Fruit fly (Drosophila melanogaster): ENCODE results near the gene CG34447.

Gene CG34447

DNA sequence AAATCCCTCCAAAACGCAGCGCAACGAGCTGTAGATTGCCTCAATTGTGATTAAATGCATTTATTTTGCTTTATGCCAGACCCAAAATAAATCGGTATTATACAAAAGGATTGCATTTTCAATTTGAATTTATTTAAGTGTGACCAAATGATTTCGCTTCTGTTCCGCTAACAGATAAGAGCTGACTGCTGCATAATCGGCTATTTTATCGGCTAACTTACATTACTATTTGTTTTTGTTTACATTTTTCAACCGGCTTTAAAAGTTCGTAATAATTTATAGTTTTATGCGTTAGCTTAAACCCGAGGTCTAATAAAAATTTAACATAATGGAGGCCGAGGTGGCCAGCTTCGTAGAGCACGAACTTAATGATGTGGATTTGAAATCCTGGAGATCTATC is 36.8 kb downstream of the CG34447 start, which contains the start of gene PIG-Wa (continued):
- TF ChIP-seq Gsc (GFP tag; IDR thresholded peaks at IDR 0.05) (no peak), vvl (GFP tag; IDR thresholded peaks at IDR 0.05) (peak; percentile 52; the same call in 1 of the 2 replicates), CG17829 (tag; optimal IDR thresholded peaks at IDR 0.05) (no peak), sens (GFP tag) (peak; percentile 63), CG16813 (GFP tag; IDR thresholded peaks at IDR 0.05; ENCODE audit: partially characterized antibody) (peak; percentile 55; the same call in 2 of the 3 replicates), org-1 (GFP tag; optimal IDR thresholded peaks at IDR 0.05) (no peak), CG8290 (GFP tag; optimal IDR thresholded peaks at IDR 0.05) (no peak), CG8290 (tag; optimal IDR thresholded peaks at IDR 0.05) (peak in 1 of 2 experiments; percentile 18), HLH3B (GFP tag; IDR thresholded peaks at IDR 0.05) (no peak), Aef1 (GFP tag; IDR thresholded peaks at IDR 0.05) (no peak), Pdp1 (GFP tag; optimal IDR thresholded peaks at IDR 0.05) (no peak), CG1792 (GFP tag; optimal IDR thresholded peaks at IDR 0.05) (no peak), stwl (tag; optimal IDR thresholded peaks at IDR 0.05) (peak; percentile 94), CG12219 (GFP tag; optimal IDR thresholded peaks at IDR 0.05) (no peak), HmgZ (tag; optimal IDR thresholded peaks at IDR 0.05) (peak; percentile 13), CG6175 (GFP tag; IDR thresholded peaks at IDR 0.05) (no peak), C15 (GFP tag; IDR thresholded peaks at IDR 0.05) (no peak), Oaz (GFP tag; IDR thresholded peaks at IDR 0.05) (no peak), phol (tag; optimal IDR thresholded peaks at IDR 0.05) (no peak), seq (GFP tag; IDR thresholded peaks at IDR 0.05) (no peak), pnt (GFP tag; optimal IDR thresholded peaks at IDR 0.05) (no peak), CG1603 (tag; optimal IDR thresholded peaks at IDR 0.05) (peak; percentile 56), slbo (GFP tag; IDR thresholded peaks at IDR 0.05) (no peak), fd3F (GFP tag; optimal IDR thresholded peaks at IDR 0.05) (no peak), CG14667 (GFP tag; IDR thresholded peaks at IDR 0.05) (no peak), PHDP (tag; optimal IDR thresholded peaks at IDR 0.05) (no peak), bcd (GFP tag; optimal IDR thresholded peaks at IDR 0.05) (no peak), CG11560 (tag; IDR thresholded peaks at IDR 0.05) (no peak), Mes4 (GFP tag; optimal IDR thresholded peaks at IDR 0.05) (no peak), CG2678 (tag; optimal IDR thresholded peaks at IDR 0.05) (no peak), Trl (optimal IDR thresholded peaks at IDR 0.05) (no peak), Trl (GFP tag; optimal IDR thresholded peaks at IDR 0.05) (peak; percentile 5), CG2889 (GFP tag; IDR thresholded peaks at IDR 0.05) (no peak), CG7839 (tag; optimal IDR thresholded peaks at IDR 0.05) (no peak), CG10959 (GFP tag; IDR thresholded peaks at IDR 0.05) (no peak), twi (tag; optimal IDR thresholded peaks at IDR 0.05) (no peak), sd (tag; optimal IDR thresholded peaks at IDR 0.05) (peak; percentile 56), CG34224 (GFP tag; IDR thresholded peaks at IDR 0.05; ENCODE audit: partially characterized antibody) (peak; percentile 59; the same call in 2 of the 3 replicates), crp (GFP tag; optimal IDR thresholded peaks at IDR 0.05) (no peak), CG6765 (GFP tag; optimal IDR thresholded peaks at IDR 0.05) (no peak), wdn (GFP tag; IDR thresholded peaks at IDR 0.05) (no peak), Vsx1 (GFP tag; optimal IDR thresholded peaks at IDR 0.05) (no peak), gsb (GFP tag; IDR thresholded peaks at IDR 0.05) (no peak), CG42726 (GFP tag; IDR thresholded peaks at IDR 0.05; ENCODE audit: partially characterized antibody) (no peak), CG16779 (GFP tag; IDR thresholded peaks at IDR 0.05) (no peak), hbn (GFP tag; IDR thresholded peaks at IDR 0.05; ENCODE audit: partially characterized antibody) (no peak), CG10321 (GFP tag; IDR thresholded peaks at IDR 0.05) (no peak), H15 (GFP tag; IDR thresholded peaks at IDR 0.05) (no peak), Camta (GFP tag; optimal IDR thresholded peaks at IDR 0.05) (no peak), Bgb (GFP tag; IDR thresholded peaks at IDR 0.05; ENCODE audit: partially characterized antibody) (peak; percentile 56), luna (GFP tag; optimal IDR thresholded peaks at IDR 0.05) (no peak), CG4360 (GFP tag; IDR thresholded peaks at IDR 0.05) (no peak), CG6683 (GFP tag; optimal IDR thresholded peaks at IDR 0.05) (no peak)

All from whole organism, embryonic.